Worm (Caenorhabditis elegans) whole organism, dauer: ENCODE data around the gene F19G12.4.
"Not testable (repeated sequence)": the region's sequence is repeated elsewhere in the genome, so short reads cannot be mapped to it uniquely, and the experiment has no call there.

Experiments used
- unc-62 ChIP-seq: sonication (generic microtip); optimal IDR thresholded peaks from 2 replicates; lab custom pipeline; 2017; ENCODE audit warnings: missing biosample characterization, missing genetic modification reagents, missing genetic modification characterization

Gene F19G12.4

DNA sequence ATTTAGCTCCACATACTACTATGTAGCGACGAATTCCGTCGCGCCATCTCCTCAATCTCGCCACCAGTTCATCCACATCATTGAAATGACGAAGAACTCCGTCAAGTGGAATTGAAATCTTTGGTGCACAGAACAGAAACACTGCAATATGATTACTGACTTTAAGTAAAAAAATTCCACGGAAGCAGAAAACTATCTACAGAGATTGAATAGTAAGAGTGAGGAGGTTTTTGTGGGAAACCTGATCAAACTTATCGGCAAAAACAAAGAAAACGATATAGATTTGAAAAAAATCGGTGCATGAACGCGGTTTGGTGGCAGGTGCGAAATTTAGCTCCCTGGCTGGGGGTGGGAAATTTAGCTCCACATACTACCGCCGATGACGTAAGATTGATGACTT is 13.7 kb upstream of the F19G12.4 start, which contains the start of gene ZK402.2:
Gene ZK402.2, plus strand, starts transcription at position 301 of the 400 bp plus-strand sequence.
- not testable (repeated sequence) for TF ChIP-seq unc-62 (GFP tag; lab: Kevin White, UChicago)

ce11 chrX:1403971-1404370 is 13.1 kb upstream of the F19G12.4 start, which contains the start of gene ZK402.1:
TSS of gene ZK402.1 (plus strand) at chrX:1404271.
- TF ChIP-seq unc-62 (GFP tag; lab: Kevin White, UChicago) = not testable (repeated sequence)

- TF ChIP-seq unc-62 (GFP tag; lab: Kevin White, UChicago) = no peak
Observed at ce11 chrX:1409224-1409623, 7.9 kb upstream of the F19G12.4 start.

DNA sequence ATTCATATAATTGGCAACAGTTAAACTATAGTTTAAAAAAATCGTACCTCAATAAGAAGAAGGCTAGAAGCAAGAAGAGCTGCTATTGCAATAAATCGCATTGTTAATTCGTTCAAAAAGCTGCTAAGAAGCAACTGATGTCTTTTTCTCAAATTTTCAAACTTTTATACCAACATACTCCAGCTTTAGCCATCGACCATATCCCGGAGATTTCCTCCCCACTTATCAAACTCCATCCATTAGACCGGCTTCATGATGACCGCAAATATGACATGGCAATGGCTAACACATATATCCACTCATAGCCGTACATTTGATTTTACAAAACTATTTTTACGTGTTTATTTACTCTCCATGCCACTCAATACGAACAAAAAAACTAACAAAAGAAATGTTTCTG is 6.6 kb upstream of the F19G12.4 start, which contains the start of gene abu-2:
Gene abu-2, minus strand, starts transcription at position 101 of the 400 bp plus-strand sequence.
- TF ChIP-seq unc-62 (GFP tag; lab: Kevin White, UChicago) = no peak

ce11 chrX:1412844-1413243 is 4.3 kb upstream of the F19G12.4 start, which contains the start of gene srh-19:
TSS of gene srh-19 (plus strand) at chrX:1413144.
- TF ChIP-seq unc-62 (GFP tag; lab: Kevin White, UChicago) = no peak

ce11 chrX:1419163-1419696 is 2.1 kb downstream of the F19G12.4 start, which contains the start of gene F19G12.9:
TSS of gene F19G12.9 (plus strand) at chrX:1419213.
- TF ChIP-seq unc-62 (GFP tag; lab: Kevin White, UChicago) = no peak

- no peak for TF ChIP-seq unc-62 (GFP tag; lab: Kevin White, UChicago)
Observed at ce11 chrX:1420524-1420923, 3.4 kb downstream of the F19G12.4 start.

ce11 chrX:1424509-1424908 is 7.4 kb downstream of the F19G12.4 start, which contains the start of gene F19G12.3:
TSS of gene F19G12.3 (plus strand) at chrX:1424809.
- TF ChIP-seq unc-62 (GFP tag; lab: Kevin White, UChicago) = no peak

DNA sequence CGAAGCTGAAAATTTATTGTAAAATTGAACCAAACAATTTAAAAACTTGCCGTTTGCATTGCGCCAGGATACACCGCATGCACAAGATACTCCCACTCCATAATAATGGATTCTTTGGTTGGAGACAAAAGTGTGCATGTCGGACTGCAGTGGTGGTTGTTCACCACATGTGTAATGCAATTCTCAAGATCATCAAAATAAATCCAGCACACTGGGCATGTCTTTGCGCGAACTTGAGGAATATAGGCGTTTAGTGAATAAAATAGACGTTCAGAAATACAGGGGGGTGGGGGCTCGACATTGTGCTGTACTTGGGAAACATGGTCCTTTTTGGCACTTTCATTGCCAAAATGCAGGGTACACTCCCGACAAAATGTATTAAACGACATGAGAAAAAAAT is 9.3 kb downstream of the F19G12.4 start, which contains the start of gene F19G12.11:
Gene F19G12.11, minus strand, starts transcription at position 101 of the 400 bp plus-strand sequence.
- no peak for TF ChIP-seq unc-62 (GFP tag; lab: Kevin White, UChicago)

ce11 chrX:1430707-1431106 is 13.6 kb downstream of the F19G12.4 start, which contains the start of gene F19G12.1:
TSS of gene F19G12.1 (plus strand) at chrX:1431007.
- TF ChIP-seq unc-62 (GFP tag; lab: Kevin White, UChicago) = not testable (repeated sequence)

- no peak for TF ChIP-seq unc-62 (GFP tag; lab: Kevin White, UChicago)
Observed at ce11 chrX:1437097-1437496, 20.0 kb downstream of the F19G12.4 start.

DNA sequence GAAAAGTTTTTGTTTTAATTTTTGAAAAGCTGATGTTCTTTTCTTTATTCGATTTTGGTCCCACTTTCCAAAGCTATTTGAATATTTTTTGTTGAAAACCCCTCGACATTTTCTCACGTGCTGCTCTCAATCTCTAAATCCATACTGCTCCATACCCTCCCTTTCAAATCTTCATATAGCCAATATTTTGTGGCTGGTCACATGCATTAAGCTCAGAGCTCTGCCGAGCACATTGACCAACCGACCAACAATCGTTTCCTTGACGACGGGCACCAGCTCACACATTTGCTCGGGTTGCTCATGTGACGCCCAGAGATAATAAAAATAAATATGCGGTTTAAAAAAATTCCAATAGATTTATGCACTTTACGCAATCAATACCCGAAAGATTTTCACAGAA is 21.8 kb downstream of the F19G12.4 start:
- no peak for TF ChIP-seq unc-62 (GFP tag; lab: Kevin White, UChicago)

ce11 chrX:1440161-1440560 is 23.1 kb downstream of the F19G12.4 start, which contains the start of gene sedl-1:
TSS of gene sedl-1 (minus strand) at chrX:1440261.
- TF ChIP-seq unc-62 (GFP tag; lab: Kevin White, UChicago) = no peak

DNA sequence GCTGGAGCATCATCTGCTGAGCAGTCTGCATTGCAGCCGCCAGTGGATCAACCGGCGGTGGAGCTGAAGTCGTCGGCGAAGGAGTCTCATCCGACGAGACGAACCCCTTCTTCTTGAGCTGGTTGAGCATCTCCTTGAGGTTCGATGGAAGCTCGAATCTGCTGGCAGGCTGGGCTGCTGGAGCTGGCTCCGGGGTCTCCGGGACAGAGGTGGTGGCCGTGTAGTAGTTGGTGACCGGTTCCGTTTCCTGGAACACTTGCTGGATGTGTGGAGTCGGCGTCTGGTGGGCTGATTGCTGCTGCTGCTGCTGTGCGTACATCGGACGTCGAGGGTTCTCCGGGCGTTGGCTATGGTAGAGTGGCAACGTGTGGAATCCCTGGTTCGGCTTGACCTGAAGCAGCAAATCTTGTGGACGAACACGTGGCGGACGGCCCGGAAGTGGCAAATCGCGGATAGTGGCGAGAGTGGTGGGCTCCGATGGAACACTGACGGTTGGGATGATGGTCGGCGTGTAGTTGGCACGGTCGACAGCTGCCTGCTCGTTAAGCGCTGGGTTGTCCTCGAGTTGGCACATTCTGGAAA is 24.6 kb downstream of the F19G12.4 start:
- TF ChIP-seq unc-62 (GFP tag; lab: Kevin White, UChicago) = no peak

- TF ChIP-seq unc-62 (GFP tag; lab: Kevin White, UChicago) = no peak
Observed at ce11 chrX:1443556-1444243, 26.6 kb downstream of the F19G12.4 start.

DNA sequence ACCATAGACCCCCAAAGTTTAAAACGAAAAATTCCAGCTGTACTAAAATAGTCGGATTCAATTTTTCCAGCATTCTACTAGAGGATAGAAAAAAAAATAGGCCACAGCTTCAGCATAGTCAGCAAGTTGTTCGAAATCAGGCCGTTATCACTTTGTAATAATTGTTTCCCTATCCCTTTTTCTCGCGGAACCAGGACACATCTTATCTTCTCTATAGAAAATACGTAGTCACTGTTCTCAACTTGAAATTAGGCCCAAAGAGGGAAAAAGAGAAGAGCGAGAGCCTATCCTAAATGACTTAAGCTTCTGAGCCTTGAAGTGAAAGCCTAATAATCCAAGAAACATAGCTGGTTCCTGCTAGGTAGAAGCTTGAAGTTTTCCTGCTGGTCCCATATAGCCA is 28.6 kb downstream of the F19G12.4 start:
- TF ChIP-seq unc-62 (GFP tag; lab: Kevin White, UChicago) = no peak
